Worm (Caenorhabditis elegans) whole organism, late embryonic: ENCODE data around the gene exos-9.

Experiments
- C08G9.2 ChIP-seq: sonication (generic microtip); optimal IDR thresholded peaks from 2 replicates; lab custom pipeline; 2016; ENCODE audit warnings: mild to moderate bottlenecking, missing genetic modification characterization, moderate library complexity, missing compliant biosample characterization
- C38D4.7 ChIP-seq: fragments of 200-800 bp; sonication (Bioruptor generic); optimal IDR thresholded peaks from 2 replicates; lab custom pipeline; 2018; ENCODE audit warnings: mild to moderate bottlenecking, missing genetic modification characterization, moderate library complexity, missing compliant biosample characterization
- F13H6.1 ChIP-seq: sonication (generic microtip); optimal IDR thresholded peaks from 2 replicates; lab custom pipeline; 2016; ENCODE audit warnings: missing genetic modification characterization, missing compliant biosample characterization
- K09A11.1 ChIP-seq: sonication (generic microtip); optimal IDR thresholded peaks from 2 replicates; lab custom pipeline; 2017; ENCODE audit warnings: antibody characterized with exemption, mild to moderate bottlenecking, missing genetic modification characterization, missing compliant biosample characterization; ENCODE audit not compliant: insufficient read depth
- ceh-18 ChIP-seq: sonication (generic microtip); optimal IDR thresholded peaks from 2 replicates; lab custom pipeline; 2016; ENCODE audit warnings: missing genetic modification characterization, missing compliant biosample characterization
- ceh-2 ChIP-seq: sonication (generic microtip); optimal IDR thresholded peaks from 2 replicates; lab custom pipeline; 2016; ENCODE audit warnings: missing genotype, missing genetic modification characterization, missing compliant biosample characterization
- ceh-22 ChIP-seq: sonication (generic microtip); optimal IDR thresholded peaks from 2 replicates; lab custom pipeline; 2017; ENCODE audit warnings: missing biosample characterization, missing genetic modification characterization
- ceh-30 ChIP-seq: fragments of 150-350 bp; optimal IDR thresholded peaks from 2 replicates; lab custom pipeline; 2014; ENCODE audit warnings: missing biosample characterization, missing genetic modification characterization
- ceh-31 ChIP-seq: sonication (generic microtip); optimal IDR thresholded peaks from 2 replicates; lab custom pipeline; 2016; ENCODE audit warnings: missing genetic modification characterization, missing compliant biosample characterization
- ceh-34 ChIP-seq: sonication (generic microtip); optimal IDR thresholded peaks from 2 replicates; lab custom pipeline; 2016; ENCODE audit warnings: mild to moderate bottlenecking, missing genetic modification characterization, missing compliant biosample characterization
- ceh-6 ChIP-seq: fragments of 200-800 bp; sonication (Bioruptor generic); optimal IDR thresholded peaks from 2 replicates; lab custom pipeline; 2018; ENCODE audit warnings: mild to moderate bottlenecking, missing genetic modification characterization, missing compliant biosample characterization
- ceh-9 ChIP-seq: sonication (generic microtip); optimal IDR thresholded peaks from 2 replicates; lab custom pipeline; 2016; ENCODE audit warnings: mild to moderate bottlenecking, missing genetic modification characterization, inconsistent platforms, missing compliant biosample characterization
- che-1 ChIP-seq: sonication (generic microtip); optimal IDR thresholded peaks from 2 replicates; lab custom pipeline; 2016; ENCODE audit warnings: mild to moderate bottlenecking, missing genetic modification characterization, missing compliant biosample characterization
- dve-1 ChIP-seq: sonication (generic microtip); optimal IDR thresholded peaks from 2 replicates; lab custom pipeline; 2017; ENCODE audit warnings: antibody characterized with exemption, mild to moderate bottlenecking, missing genetic modification characterization, missing compliant biosample characterization
- elt-2 ChIP-seq: sonication (generic microtip); optimal IDR thresholded peaks from 2 replicates; lab custom pipeline; 2016; ENCODE audit warnings: missing genetic modification reagents, missing genetic modification characterization, missing compliant biosample characterization
- elt-4 ChIP-seq: sonication (generic microtip); optimal IDR thresholded peaks from 2 replicates; lab custom pipeline; 2016; ENCODE audit warnings: missing genetic modification characterization, missing compliant biosample characterization
- eyg-1 ChIP-seq: sonication (generic microtip); optimal IDR thresholded peaks from 2 replicates; lab custom pipeline; 2016; ENCODE audit warnings: missing genotype, missing genetic modification characterization, missing compliant biosample characterization
- fkh-10 ChIP-seq: fragments of 150-350 bp; optimal IDR thresholded peaks from 2 replicates; lab custom pipeline; 2014; ENCODE audit warnings: missing biosample characterization, missing genetic modification reagents, missing genetic modification characterization
- hlh-13 ChIP-seq: fragments of 200-800 bp; sonication (Bioruptor generic); optimal IDR thresholded peaks from 2 replicates; lab custom pipeline; 2018; ENCODE audit warnings: mild to moderate bottlenecking, missing genetic modification characterization, missing compliant biosample characterization
- hlh-15 ChIP-seq: sonication (generic microtip); optimal IDR thresholded peaks from 2 replicates; lab custom pipeline; 2016; ENCODE audit warnings: missing genetic modification characterization, missing compliant biosample characterization
- hlh-30 ChIP-seq: sonication (generic microtip); optimal IDR thresholded peaks from 2 replicates; lab custom pipeline; 2017; ENCODE audit warnings: antibody characterized with exemption, missing genetic modification characterization, missing compliant biosample characterization; ENCODE audit not compliant: insufficient read depth
- hlh-6 ChIP-seq: sonication (generic microtip); optimal IDR thresholded peaks from 2 replicates; lab custom pipeline; 2016; ENCODE audit warnings: missing genotype, missing genetic modification characterization, missing compliant biosample characterization
- hlh-8 ChIP-seq: sonication (generic microtip); optimal IDR thresholded peaks from 2 replicates; lab custom pipeline; 2016; ENCODE audit warnings: missing genotype, missing genetic modification characterization, missing compliant biosample characterization
- lim-6 ChIP-seq: sonication (generic microtip); optimal IDR thresholded peaks from 2 replicates; lab custom pipeline; 2016; ENCODE audit warnings: missing genetic modification characterization, missing compliant biosample characterization
- lin-11 ChIP-seq: fragments of 200-800 bp; sonication (Bioruptor generic); optimal IDR thresholded peaks from 2 replicates; lab custom pipeline; 2018; ENCODE audit warnings: mild to moderate bottlenecking, missing genetic modification characterization, missing compliant biosample characterization
- madf-2 ChIP-seq: sonication (generic microtip); optimal IDR thresholded peaks from 2 replicates; lab custom pipeline; 2017; ENCODE audit warnings: missing genetic modification characterization, missing compliant biosample characterization
- mec-3 ChIP-seq: sonication (generic microtip); optimal IDR thresholded peaks from 2 replicates; lab custom pipeline; 2016; ENCODE audit warnings: borderline replicate concordance, missing genetic modification characterization, missing compliant biosample characterization
- nfya-1 ChIP-seq: sonication (generic microtip); optimal IDR thresholded peaks from 2 replicates; lab custom pipeline; 2017; ENCODE audit warnings: missing genetic modification characterization, mild to moderate bottlenecking, missing compliant biosample characterization, antibody characterized with exemption, moderate library complexity
- nhr-11 ChIP-seq: fragments of 150-350 bp; optimal IDR thresholded peaks from 2 replicates; lab custom pipeline; 2014; ENCODE audit warnings: missing biosample characterization, missing genetic modification characterization
- npax-4 ChIP-seq: sonication (generic microtip); optimal IDR thresholded peaks from 2 replicates; lab custom pipeline; 2016; ENCODE audit warnings: missing genetic modification characterization, missing compliant biosample characterization
- odd-2 ChIP-seq: sonication (generic microtip); optimal IDR thresholded peaks from 2 replicates; lab custom pipeline; 2017; ENCODE audit warnings: antibody characterized with exemption, mild to moderate bottlenecking, missing genetic modification characterization, missing compliant biosample characterization
- pag-3 ChIP-seq: sonication (generic microtip); optimal IDR thresholded peaks from 2 replicates; lab custom pipeline; 2016; ENCODE audit warnings: missing compliant biosample characterization, missing genetic modification characterization, borderline replicate concordance
- pax-1 ChIP-seq: fragments of 150-350 bp; optimal IDR thresholded peaks from 2 replicates; lab custom pipeline; 2014; ENCODE audit warnings: missing biosample characterization, missing genetic modification characterization
- pha-2 ChIP-seq: sonication (generic microtip); optimal IDR thresholded peaks from 2 replicates; lab custom pipeline; 2017; ENCODE audit warnings: mild to moderate bottlenecking, missing genetic modification characterization, missing compliant biosample characterization
- pqm-1 ChIP-seq: sonication (generic microtip); optimal IDR thresholded peaks from 2 replicates; lab custom pipeline; 2016; ENCODE audit warnings: missing genetic modification characterization, missing compliant biosample characterization
- pros-1 ChIP-seq: fragments of 150-350 bp; optimal IDR thresholded peaks from 2 replicates; lab custom pipeline; 2014; ENCODE audit warnings: missing biosample characterization, missing genetic modification reagents, missing genetic modification characterization
- rnt-1 ChIP-seq: sonication (generic microtip); optimal IDR thresholded peaks from 2 replicates; lab custom pipeline; 2016; ENCODE audit warnings: missing genetic modification characterization, missing compliant biosample characterization
- sdc-2 ChIP-seq: sonication (generic microtip); optimal IDR thresholded peaks from 2 replicates; lab custom pipeline; 2016; ENCODE audit warnings: missing genotype, missing genetic modification characterization, missing compliant biosample characterization
- sox-4 ChIP-seq: sonication (generic microtip); optimal IDR thresholded peaks from 2 replicates; lab custom pipeline; 2017; ENCODE audit warnings: mild to moderate bottlenecking, missing genetic modification characterization, inconsistent platforms, missing compliant biosample characterization
- tbx-2 ChIP-seq: sonication (generic microtip); optimal IDR thresholded peaks from 2 replicates; lab custom pipeline; 2016; ENCODE audit warnings: missing genetic modification characterization, missing compliant biosample characterization
- tbx-7 ChIP-seq: sonication (generic microtip); optimal IDR thresholded peaks from 2 replicates; lab custom pipeline; 2016; ENCODE audit warnings: missing genotype, missing genetic modification characterization, missing compliant biosample characterization
- ttx-3 ChIP-seq: sonication (generic microtip); optimal IDR thresholded peaks from 2 replicates; lab custom pipeline; 2016; ENCODE audit warnings: missing genetic modification reagents, missing genetic modification characterization, missing compliant biosample characterization
- unc-42 ChIP-seq: sonication (generic microtip); optimal IDR thresholded peaks from 2 replicates; lab custom pipeline; 2016; ENCODE audit warnings: missing genotype, missing genetic modification characterization, missing compliant biosample characterization
- zip-5 ChIP-seq: sonication (generic microtip); optimal IDR thresholded peaks from 2 replicates; lab custom pipeline; 2016; ENCODE audit warnings: missing genetic modification characterization, missing compliant biosample characterization

Gene exos-9

ce11 chrIII:7166664-7167567 lies 31.0 kb downstream of the exos-9 start:
- TF ChIP-seq dve-1 (tag; lab: Kevin White, UChicago) (no peak), sox-4 (tag; lab: Kevin White, UChicago) (no peak), pros-1 (tag; lab: Kevin White, UChicago) (no peak), lin-11 (tag; lab: Kevin White, UChicago) (no peak), elt-2 (tag; lab: Kevin White, UChicago) (peak; percentile 91), mec-3 (tag; lab: Kevin White, UChicago) (no peak), zip-5 (tag; lab: Kevin White, UChicago) (no peak), ceh-9 (tag; lab: Kevin White, UChicago) (no peak), ceh-34 (tag; lab: Kevin White, UChicago) (no peak), C38D4.7 (GFP tag; lab: Kevin White, UChicago) (no peak), nfya-1 (peak; percentile 8), hlh-6 (tag; lab: Kevin White, UChicago) (no peak)

ce11 chrIII:7165816-7166229 lies 32.0 kb downstream of the exos-9 start:
- TF ChIP-seq elt-2 (tag; lab: Kevin White, UChicago), result peak; percentile 45
- TF ChIP-seq hlh-30, result no peak
- TF ChIP-seq tbx-2, result no peak
- no peak for TF ChIP-seq ceh-2 (tag; lab: Kevin White, UChicago)

ce11 chrIII:7165276-7165675 lies 32.6 kb downstream of the exos-9 start:
- TF ChIP-seq rnt-1 (tag; lab: Kevin White, UChicago) (no peak), elt-4 (no peak), tbx-2 (no peak), hlh-8 (tag; lab: Kevin White, UChicago) (no peak), K09A11.1 (no peak), hlh-15 (tag; lab: Kevin White, UChicago) (no peak), ceh-9 (tag; lab: Kevin White, UChicago) (no peak), sdc-2 (tag; lab: Kevin White, UChicago) (no peak), ceh-22 (tag; lab: Kevin White, UChicago) (no peak), pha-2 (tag; lab: Kevin White, UChicago) (no peak), lin-11 (tag; lab: Kevin White, UChicago) (no peak), tbx-7 (tag; lab: Kevin White, UChicago) (no peak), ttx-3 (tag; lab: Kevin White, UChicago) (no peak), hlh-30 (no peak), lim-6 (tag; lab: Kevin White, UChicago) (no peak), ceh-6 (GFP tag; lab: Kevin White, UChicago) (no peak), nfya-1 (no peak)

- peak; percentile 72 for TF ChIP-seq tbx-2
- TF ChIP-seq hlh-8 (tag; lab: Kevin White, UChicago), result no peak
- no peak for TF ChIP-seq pag-3 (tag; lab: Kevin White, UChicago)
- TF ChIP-seq C08G9.2 (tag; lab: Kevin White, UChicago), result no peak
- no peak for TF ChIP-seq lin-11 (tag; lab: Kevin White, UChicago)
- peak; percentile 64 for TF ChIP-seq unc-42 (tag; lab: Kevin White, UChicago)
- TF ChIP-seq madf-2, result no peak
- TF ChIP-seq pax-1 (tag; lab: Kevin White, UChicago), result no peak
- TF ChIP-seq fkh-10 (GFP tag; lab: Kevin White, UChicago), result no peak
- no peak for TF ChIP-seq ceh-2 (tag; lab: Kevin White, UChicago)
- TF ChIP-seq ceh-30 (tag; lab: Kevin White, UChicago), result no peak
- TF ChIP-seq npax-4 (tag; lab: Kevin White, UChicago), result no peak
- no peak for TF ChIP-seq che-1 (tag; lab: Kevin White, UChicago)
- peak; percentile 26 for TF ChIP-seq ceh-18 (tag; lab: Kevin White, UChicago)
- TF ChIP-seq pqm-1 (tag; lab: Kevin White, UChicago), result no peak
- TF ChIP-seq odd-2 (tag; lab: Kevin White, UChicago), result no peak
- no peak for TF ChIP-seq F13H6.1 (tag; lab: Kevin White, UChicago)
- peak; percentile 71 for TF ChIP-seq ceh-31
- no peak for TF ChIP-seq nhr-11 (tag; lab: Kevin White, UChicago)
- no peak for TF ChIP-seq mec-3 (tag; lab: Kevin White, UChicago)
- no peak for TF ChIP-seq eyg-1 (tag; lab: Kevin White, UChicago)
- no peak for TF ChIP-seq hlh-13 (GFP tag; lab: Kevin White, UChicago)
- TF ChIP-seq ceh-9 (tag; lab: Kevin White, UChicago), result no peak
Measured at ce11 chrIII:7162065-7162762, 35.7 kb downstream of the exos-9 start, which contains the start of the genes syf-2 and K04G7.1. Gene syf-2, minus strand, starts transcription at chrIII:7162115. Gene K04G7.1, plus strand, starts transcription at chrIII:7162712.
